Worm (Caenorhabditis elegans) whole organism, L2 larva: ENCODE measurements around the gene oxy-4.

Experiments
- C34F6.9 ChIP-seq: fragments of 150-350 bp; optimal IDR thresholded peaks from 2 replicates; lab custom pipeline; 2014; ENCODE audit warnings: missing biosample characterization, missing genetic modification characterization
- F13H6.1 ChIP-seq: sonication (generic microtip); optimal IDR thresholded peaks from 2 replicates; lab custom pipeline; 2016; ENCODE audit warnings: missing genetic modification characterization, missing compliant biosample characterization
- ceh-16 ChIP-seq: fragments of 150-350 bp; optimal IDR thresholded peaks from 2 replicates; lab custom pipeline; 2014; ENCODE audit warnings: missing biosample characterization, missing genetic modification characterization
- crh-2 ChIP-seq: sonication (generic microtip); optimal IDR thresholded peaks from 2 replicates; lab custom pipeline; 2017; ENCODE audit warnings: missing biosample characterization, missing genetic modification characterization
- egl-27 ChIP-seq: sonication (generic microtip); optimal IDR thresholded peaks from 3 replicates; lab custom pipeline; 2017; ENCODE audit warnings: missing biosample characterization, missing genetic modification reagents, missing genetic modification characterization
- elt-3 ChIP-seq: sonication (generic microtip); optimal IDR thresholded peaks from 2 replicates; lab custom pipeline; 2017; ENCODE audit warnings: missing biosample characterization, missing genetic modification characterization
- fos-1 ChIP-seq: fragments of 150-350 bp; optimal IDR thresholded peaks from 2 replicates; lab custom pipeline; 2014; ENCODE audit warnings: missing biosample characterization, missing genetic modification characterization
- gmeb-1 ChIP-seq: fragments of 150-350 bp; optimal IDR thresholded peaks from 2 replicates; lab custom pipeline; 2014; ENCODE audit warnings: missing biosample characterization, missing genetic modification characterization
- lin-11 ChIP-seq: fragments of 150-350 bp; sonication (generic microtip); optimal IDR thresholded peaks from 2 replicates; lab custom pipeline; 2014; ENCODE audit warnings: missing biosample characterization, missing genetic modification characterization, inconsistent platforms, mixed read lengths
- lin-39 ChIP-seq: fragments of 150-350 bp; optimal IDR thresholded peaks from 2 replicates; lab custom pipeline; 2014; ENCODE audit warnings: missing biosample characterization, missing genetic modification reagents, missing genetic modification characterization
- lsy-2 ChIP-seq, 2 experiments: fragments of 150-350 bp in 1 of 2; sonication (generic microtip) in 1 of 2; optimal IDR thresholded peaks; 2 replicates each; lab custom pipeline; 2014 to 2017; ENCODE audit warnings: missing biosample characterization in 2 of 2, missing genetic modification characterization in 2 of 2
- mab-5 ChIP-seq: fragments of 150-350 bp; optimal IDR thresholded peaks from 2 replicates; lab custom pipeline; 2014; ENCODE audit warnings: missing biosample characterization, missing genetic modification characterization
- mbf-1 ChIP-seq: sonication (generic microtip); optimal IDR thresholded peaks from 2 replicates; lab custom pipeline; 2017; ENCODE audit warnings: missing biosample characterization, missing genetic modification characterization
- mdl-1 ChIP-seq, 2 experiments: fragments of 150-350 bp in 1 of 2; sonication (generic microtip) in 1 of 2; optimal IDR thresholded peaks; 2 replicates each; lab custom pipeline; 2017; ENCODE audit warnings: missing biosample characterization in 2 of 2, missing genetic modification characterization in 2 of 2
- nhr-10 ChIP-seq: sonication (generic microtip); optimal IDR thresholded peaks from 2 replicates; lab custom pipeline; 2017; ENCODE audit warnings: missing biosample characterization, missing genetic modification characterization
- nhr-129 ChIP-seq: fragments of 150-350 bp; optimal IDR thresholded peaks from 2 replicates; lab custom pipeline; 2014; ENCODE audit warnings: missing biosample characterization, missing genetic modification characterization
- nhr-23 ChIP-seq: fragments of 150-350 bp; optimal IDR thresholded peaks from 2 replicates; lab custom pipeline; 2014; ENCODE audit warnings: missing biosample characterization, missing genetic modification reagents, missing genetic modification characterization
- nhr-237 ChIP-seq: fragments of 150-350 bp; optimal IDR thresholded peaks from 2 replicates; lab custom pipeline; 2014; ENCODE audit warnings: missing biosample characterization, missing genetic modification characterization
- nhr-25 ChIP-seq: fragments of 150-350 bp; sonication (generic microtip); optimal IDR thresholded peaks from 3 replicates; lab custom pipeline; 2014; ENCODE audit warnings: missing biosample characterization, missing genetic modification characterization
- nhr-6 ChIP-seq: fragments of 150-350 bp; optimal IDR thresholded peaks from 2 replicates; lab custom pipeline; 2014; ENCODE audit warnings: missing biosample characterization, missing genetic modification characterization
- nhr-77 ChIP-seq: fragments of 150-350 bp; optimal IDR thresholded peaks from 2 replicates; lab custom pipeline; 2014; ENCODE audit warnings: missing biosample characterization, missing genetic modification characterization
- peb-1 ChIP-seq: fragments of 150-350 bp; optimal IDR thresholded peaks from 2 replicates; lab custom pipeline; 2014; ENCODE audit warnings: missing biosample characterization, missing genetic modification characterization
- sem-4 ChIP-seq: fragments of 150-350 bp; optimal IDR thresholded peaks from 2 replicates; lab custom pipeline; 2014; ENCODE audit warnings: missing biosample characterization, missing genetic modification reagents, missing genetic modification characterization
- skn-1 ChIP-seq: sonication (generic microtip); optimal IDR thresholded peaks from 2 replicates; lab custom pipeline; 2017; ENCODE audit warnings: missing biosample characterization, missing genetic modification characterization
- sma-3 ChIP-seq: sonication (generic microtip); optimal IDR thresholded peaks from 2 replicates; lab custom pipeline; 2016; ENCODE audit warnings: missing genetic modification reagents, missing genetic modification characterization, missing compliant biosample characterization
- sma-9 ChIP-seq, 2 experiments: fragments of 150-350 bp in 1 of 2; sonication (generic microtip) in 1 of 2; optimal IDR thresholded peaks; 2 replicates each; lab custom pipeline; 2014 to 2016; ENCODE audit warnings: missing genetic modification characterization in 2 of 2, mild to moderate bottlenecking in 1 of 2, missing biosample characterization in 1 of 2, missing compliant biosample characterization in 1 of 2, missing genetic modification reagents in 1 of 2, moderate library complexity in 1 of 2
- snpc-4 ChIP-seq: fragments of 150-350 bp; optimal IDR thresholded peaks from 2 replicates; lab custom pipeline; 2014; ENCODE audit warnings: missing biosample characterization, missing genetic modification characterization
- unc-39 ChIP-seq: fragments of 150-350 bp; optimal IDR thresholded peaks from 2 replicates; lab custom pipeline; 2014; ENCODE audit warnings: missing biosample characterization, missing genetic modification characterization
- unc-55 ChIP-seq: fragments of 150-350 bp; sonication (generic microtip); optimal IDR thresholded peaks from 3 replicates; lab custom pipeline; 2014; ENCODE audit warnings: missing biosample characterization, missing genetic modification reagents, missing genetic modification characterization
- zag-1 ChIP-seq: fragments of 150-350 bp; optimal IDR thresholded peaks from 2 replicates; lab custom pipeline; 2014; ENCODE audit warnings: missing biosample characterization, missing genetic modification characterization
- ztf-11 ChIP-seq: sonication (generic microtip); optimal IDR thresholded peaks from 2 replicates; lab custom pipeline; 2017; ENCODE audit warnings: missing biosample characterization, missing genetic modification characterization
- ztf-4 ChIP-seq: fragments of 150-350 bp; optimal IDR thresholded peaks from 2 replicates; lab custom pipeline; 2014; ENCODE audit warnings: missing biosample characterization, missing genetic modification characterization

oxy-4 gene

DNA sequence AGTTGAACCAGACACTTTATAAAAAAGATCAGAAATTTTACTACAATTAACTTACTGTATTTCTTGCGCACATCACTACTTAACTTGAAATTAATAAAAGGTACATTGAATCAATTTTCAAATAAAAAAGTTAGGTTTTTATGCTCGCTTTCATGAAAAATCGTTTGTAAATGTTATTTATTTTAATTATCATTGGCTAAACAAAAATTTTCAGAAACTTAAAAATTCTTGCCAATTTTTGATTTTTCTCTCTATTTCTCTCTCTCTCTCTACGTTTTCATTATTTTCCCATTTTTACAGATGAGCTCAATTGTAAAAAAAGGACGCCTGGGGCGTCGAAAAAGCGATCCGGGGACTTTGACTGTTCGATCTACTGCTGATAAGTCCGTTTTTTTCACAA is 49.2 kb downstream of the oxy-4 start, which contains the start of gene sax-2:
Gene sax-2, plus strand, starts transcription at position 301 of the 400 bp plus-strand sequence.
- no peak for TF ChIP-seq nhr-25 (tag; lab: Kevin White, UChicago)
- no peak for TF ChIP-seq gmeb-1 (tag; lab: Kevin White, UChicago)
- no peak for TF ChIP-seq fos-1 (tag; lab: Kevin White, UChicago)
- no peak for TF ChIP-seq unc-55 (GFP tag; lab: Kevin White, UChicago)
- TF ChIP-seq egl-27 (tag; lab: Kevin White, UChicago): no peak
- TF ChIP-seq nhr-77 (tag; lab: Kevin White, UChicago): no peak
- no peak for TF ChIP-seq peb-1 (tag; lab: Kevin White, UChicago)
- no peak for TF ChIP-seq mab-5 (tag; lab: Kevin White, UChicago)
- TF ChIP-seq skn-1 (tag; lab: Kevin White, UChicago): no peak
- TF ChIP-seq ztf-11 (tag; lab: Kevin White, UChicago): no peak
- TF ChIP-seq ztf-4: no peak
- TF ChIP-seq F13H6.1 (tag; lab: Kevin White, UChicago): no peak
- no peak for TF ChIP-seq nhr-129 (tag; lab: Kevin White, UChicago)
- no peak for TF ChIP-seq snpc-4 (tag; lab: Kevin White, UChicago)

DNA sequence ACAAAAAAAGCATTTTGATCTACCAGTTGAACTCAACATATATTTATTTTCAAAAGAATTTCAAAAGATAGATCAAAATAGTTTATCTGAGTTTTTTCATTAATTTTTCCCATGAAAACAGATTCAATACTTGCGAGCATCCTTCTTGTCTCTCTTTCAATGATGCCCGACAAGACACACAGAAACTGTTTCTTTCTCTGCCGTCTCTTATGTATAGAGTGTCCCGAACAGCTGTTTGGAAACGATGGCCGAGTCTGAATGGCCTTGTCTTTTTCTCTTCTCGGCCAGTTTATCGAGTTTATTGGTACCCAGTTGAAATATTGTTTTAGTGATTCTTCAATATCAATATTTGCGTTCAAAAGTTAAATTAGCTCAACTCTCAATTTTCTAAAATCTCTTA is 49.8 kb downstream of the oxy-4 start:
- TF ChIP-seq mab-5 (tag; lab: Kevin White, UChicago) (no peak), crh-2 (peak; percentile 49), nhr-6 (tag; lab: Kevin White, UChicago) (no peak), fos-1 (tag; lab: Kevin White, UChicago) (peak; percentile 30), nhr-10 (peak; percentile 29), sma-3 (GFP tag; lab: Kevin White, UChicago) (peak; percentile 21), sem-4 (tag; lab: Kevin White, UChicago) (peak; percentile 48), ceh-16 (tag; lab: Kevin White, UChicago) (no peak), lin-11 (tag; lab: Kevin White, UChicago) (no peak), zag-1 (tag; lab: Kevin White, UChicago) (no peak), nhr-129 (tag; lab: Kevin White, UChicago) (peak; percentile 79), mdl-1 (tag; optimal IDR thresholded peaks at IDR 0.05; lab: Kevin White, UChicago) (no peak), sma-9 (GFP tag; optimal IDR thresholded peaks at IDR 0.05; lab: Kevin White, UChicago) (peak; percentile 78), sma-9 (tag; optimal IDR thresholded peaks at IDR 0.05; lab: Kevin White, UChicago) (no peak), C34F6.9 (tag; lab: Kevin White, UChicago) (peak; percentile 89), gmeb-1 (tag; lab: Kevin White, UChicago) (peak; percentile 52), lsy-2 (tag; optimal IDR thresholded peaks at IDR 0.05; lab: Kevin White, UChicago) (peak; percentile 27 to 79), mbf-1 (tag; lab: Kevin White, UChicago) (no peak), unc-55 (GFP tag; lab: Kevin White, UChicago) (peak; percentile 75), unc-39 (no peak), snpc-4 (tag; lab: Kevin White, UChicago) (peak; percentile 24), egl-27 (tag; lab: Kevin White, UChicago) (no peak), nhr-77 (tag; lab: Kevin White, UChicago) (no peak)
- TF ChIP-seq, all 48 proteins: peak for 12

ce11 chrIII:5107959-5108358 is 50.6 kb downstream of the oxy-4 start:
- TF ChIP-seq nhr-23 (no peak), ztf-4 (no peak), elt-3 (tag; lab: Kevin White, UChicago) (no peak), lin-11 (tag; lab: Kevin White, UChicago) (no peak), fos-1 (tag; lab: Kevin White, UChicago) (no peak), crh-2 (no peak), mab-5 (tag; lab: Kevin White, UChicago) (no peak), nhr-237 (tag; lab: Kevin White, UChicago) (no peak), ceh-16 (tag; lab: Kevin White, UChicago) (no peak)

DNA sequence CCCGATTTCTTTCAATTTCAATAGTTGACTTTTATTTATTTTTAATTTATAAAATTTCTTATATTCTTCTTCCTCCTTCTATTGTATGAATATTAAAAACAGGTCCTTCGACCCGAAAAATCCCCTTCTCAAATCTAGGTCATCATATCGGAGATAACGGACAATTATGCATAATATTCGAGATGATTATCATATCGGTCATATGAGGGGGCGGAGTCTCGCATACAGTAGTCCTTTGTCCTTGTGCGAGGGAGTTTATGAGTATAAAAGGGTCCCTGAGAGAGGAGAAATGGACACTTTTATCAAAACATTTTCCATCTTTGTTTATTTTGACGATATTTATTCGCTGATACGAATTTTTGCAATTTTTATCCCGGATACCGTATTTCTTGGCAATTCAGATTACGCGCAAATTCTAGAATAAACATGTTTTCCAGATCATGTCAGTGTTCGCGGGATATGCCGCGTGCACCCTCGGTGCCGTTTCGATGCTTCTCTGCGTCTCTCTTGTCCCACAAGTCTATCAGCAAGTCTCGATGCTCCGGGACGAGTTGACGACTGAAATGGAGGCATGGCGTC is 51.6 kb downstream of the oxy-4 start, which contains the start of gene dpy-17:
Gene dpy-17, plus strand, starts transcription at position 438 of the 579 bp plus-strand sequence.
- TF ChIP-seq nhr-23 (no peak), lin-39 (tag; lab: Kevin White, UChicago) (no peak), sma-3 (GFP tag; lab: Kevin White, UChicago) (no peak), mbf-1 (tag; lab: Kevin White, UChicago) (no peak), nhr-237 (tag; lab: Kevin White, UChicago) (no peak)
